Worm (Caenorhabditis elegans): Measurements from ENCODE around the gene K12B6.4.

DNA sequence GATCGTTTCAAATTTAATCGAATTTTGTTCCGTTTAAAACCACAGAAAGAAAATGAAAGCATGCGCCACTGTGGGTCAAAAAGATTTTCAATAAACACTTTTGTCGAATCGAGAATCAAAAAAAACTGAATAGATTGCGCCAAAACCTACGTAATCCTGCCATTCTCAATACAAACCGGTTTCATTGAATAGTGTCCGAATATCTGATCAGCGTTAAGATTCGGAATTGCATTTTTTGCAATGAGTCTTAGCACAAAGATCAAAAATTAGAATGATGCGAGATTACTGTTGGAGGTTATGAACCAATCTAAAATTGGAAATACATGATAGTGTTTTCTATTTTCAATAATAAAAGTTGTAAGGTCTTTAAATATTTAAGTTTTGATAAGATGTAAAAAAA, 36.9 kb upstream of the K12B6.4 start:
- TF ChIP-seq unc-3 (GFP tag; conservative IDR thresholded peaks at IDR 0.05) (no peak), unc-3 (tag; optimal IDR thresholded peaks at IDR 0.05) (no peak), tbx-2 (tag; optimal IDR thresholded peaks at IDR 0.05) (no peak), che-1 (tag; optimal IDR thresholded peaks at IDR 0.05) (no peak), pqm-1 (tag; optimal IDR thresholded peaks at IDR 0.05) (no peak), ets-4 (tag; optimal IDR thresholded peaks at IDR 0.05) (no peak), hlh-30 (tag; optimal IDR thresholded peaks at IDR 0.05; ENCODE audit: insufficient read depth) (no peak), ceh-19 (GFP tag; optimal IDR thresholded peaks at IDR 0.05) (no peak), C08G9.2 (tag; optimal IDR thresholded peaks at IDR 0.05) (no peak), ceh-45 (GFP tag; IDR thresholded peaks at IDR 0.05) (no peak), nhr-11 (tag; optimal IDR thresholded peaks at IDR 0.05) (no peak)
